Worm (Caenorhabditis elegans): Measurements from ENCODE around the gene ugt-66.
A peak's percentile ranks its signal among the peaks of the same experiment; 100 is the strongest.

- TF ChIP-seq crh-2 (tag; optimal IDR thresholded peaks at IDR 0.05) = peak; percentile 44
- TF ChIP-seq lin-39 (tag; optimal IDR thresholded peaks at IDR 0.05) = no peak
- no peak for TF ChIP-seq nhr-10 (tag; optimal IDR thresholded peaks at IDR 0.05)
- no peak for TF ChIP-seq mbf-1 (tag; optimal IDR thresholded peaks at IDR 0.05)
- no peak for TF ChIP-seq Y55F3AM.14 (GFP tag; optimal IDR thresholded peaks at IDR 0.05)
- no peak for TF ChIP-seq aly-2 (tag; optimal IDR thresholded peaks at IDR 0.05)
- TF ChIP-seq unc-62 (GFP tag; optimal IDR thresholded peaks at IDR 0.05) = no peak
- no peak for TF ChIP-seq nhr-237 (tag; optimal IDR thresholded peaks at IDR 0.05)
- TF ChIP-seq mdl-1 (tag; optimal IDR thresholded peaks at IDR 0.05) = peak in 1 of 2 experiments; percentile 8
- no peak for TF ChIP-seq egl-27 (tag; optimal IDR thresholded peaks at IDR 0.05)
These were observed 15.3 kb downstream of the ugt-66 start for ce11 chrIII:6179062-6179461.

Measured in whole organism, L2 larva.